Worm (Caenorhabditis elegans) whole organism, L4 larva: ENCODE data around the gene C28C12.12.

Experiments used
- F10B5.3 ChIP-seq: sonication (generic microtip); optimal IDR thresholded peaks from 2 replicates; lab custom pipeline; 2016; ENCODE audit warnings: mild to moderate bottlenecking, missing genetic modification characterization, missing compliant biosample characterization
- F26F4.8 ChIP-seq: fragments of 200-800 bp; sonication (Bioruptor generic); conservative IDR thresholded peaks from 2 replicates; pipeline ENCODE4 v1.3.6; 2022; ENCODE audit warnings: missing genetic modification characterization, missing compliant biosample characterization
- R02D3.7 ChIP-seq: fragments of 150-350 bp; sonication (generic microtip); optimal IDR thresholded peaks from 3 replicates; lab custom pipeline; 2014; ENCODE audit warnings: missing biosample characterization, missing genetic modification characterization
- T20F7.1 ChIP-seq: fragments of 200-800 bp; sonication (Bioruptor generic); optimal IDR thresholded peaks from 2 replicates; lab custom pipeline; 2018; ENCODE audit warnings: mild to moderate bottlenecking, missing genetic modification characterization, missing compliant biosample characterization
- T26A8.4 ChIP-seq: fragments of 200-800 bp; sonication (Bioruptor generic); IDR thresholded peaks from 2 replicates; pipeline ENCODE4 v1.3.6; 2022; ENCODE audit warnings: missing genetic modification characterization, missing compliant biosample characterization
- Y48G9A.11 ChIP-seq: fragments of 200-800 bp; sonication (Bioruptor generic); IDR thresholded peaks from 2 replicates; pipeline ENCODE4 v1.3.6; 2022; ENCODE audit warnings: missing genetic modification reagents, missing genetic modification characterization, missing compliant biosample characterization
- Y75B8A.6 ChIP-seq: fragments of 200-800 bp; sonication (Bioruptor generic); IDR thresholded peaks from 2 replicates; pipeline ENCODE4 v1.3.6; 2022; ENCODE audit warnings: missing genetic modification reagents, missing genetic modification characterization, missing compliant biosample characterization
- aha-1 ChIP-seq: fragments of 150-350 bp; peaks from one replicate; lab custom pipeline; 2014; ENCODE audit warnings: missing biosample characterization, missing genetic modification characterization
- ceh-20 ChIP-seq: fragments of 200-800 bp; sonication (Bioruptor generic); IDR thresholded peaks from 2 replicates; pipeline ENCODE4 v1.3.6; 2022; ENCODE audit warnings: missing genetic modification reagents, missing genetic modification characterization, missing compliant biosample characterization
- ceh-28 ChIP-seq: fragments of 150-350 bp; optimal IDR thresholded peaks from 2 replicates; lab custom pipeline; 2014; ENCODE audit warnings: missing biosample characterization, missing genetic modification reagents, missing genetic modification characterization
- ceh-32 ChIP-seq: sonication (generic microtip); optimal IDR thresholded peaks from 2 replicates; lab custom pipeline; 2016; ENCODE audit warnings: mild to moderate bottlenecking, missing genetic modification characterization, missing compliant biosample characterization; ENCODE audit not compliant: poor library complexity
- dve-1 ChIP-seq: sonication (generic microtip); optimal IDR thresholded peaks from 2 replicates; lab custom pipeline; 2017; ENCODE audit warnings: antibody characterized with exemption, mild to moderate bottlenecking, missing genetic modification characterization, missing compliant biosample characterization; ENCODE audit not compliant: insufficient read depth
- fkh-10 ChIP-seq: fragments of 150-350 bp; optimal IDR thresholded peaks from 2 replicates; lab custom pipeline; 2014; ENCODE audit warnings: missing biosample characterization, missing genetic modification reagents, missing genetic modification characterization
- hlh-11 ChIP-seq: fragments of 200-800 bp; sonication (Bioruptor generic); optimal IDR thresholded peaks from 2 replicates; lab custom pipeline; 2018; ENCODE audit warnings: mild to moderate bottlenecking, missing genetic modification characterization, missing compliant biosample characterization
- hlh-30 ChIP-seq: sonication (generic microtip); optimal IDR thresholded peaks from 2 replicates; lab custom pipeline; 2017; ENCODE audit warnings: antibody characterized with exemption, mild to moderate bottlenecking, missing genetic modification characterization, missing compliant biosample characterization; ENCODE audit not compliant: insufficient read depth
- hmg-1.1 ChIP-seq: fragments of 200-800 bp; sonication (Bioruptor generic); IDR thresholded peaks from 2 replicates; pipeline ENCODE4 v1.3.6; 2022; ENCODE audit warnings: missing genetic modification reagents, missing genetic modification characterization, missing compliant biosample characterization
- lim-7 ChIP-seq: fragments of 200-800 bp; sonication (Bioruptor generic); IDR thresholded peaks from 2 replicates; pipeline ENCODE4 v1.3.6; 2022; ENCODE audit warnings: missing genetic modification characterization, missing compliant biosample characterization
- lin-13 ChIP-seq: fragments of 150-350 bp; optimal IDR thresholded peaks from 2 replicates; lab custom pipeline; 2014; ENCODE audit warnings: missing biosample characterization, missing genetic modification reagents, missing genetic modification characterization
- lin-38 ChIP-seq: fragments of 200-800 bp; sonication (Bioruptor generic); IDR thresholded peaks from 2 replicates; pipeline ENCODE4 v1.3.6; 2022; ENCODE audit warnings: missing genetic modification reagents, missing genetic modification characterization, missing compliant biosample characterization
- lir-3 ChIP-seq: sonication (generic microtip); optimal IDR thresholded peaks from 2 replicates; lab custom pipeline; 2016; ENCODE audit warnings: mild to moderate bottlenecking, missing genetic modification characterization, missing compliant biosample characterization
- lsy-2 ChIP-seq, 2 experiments: fragments of 150-350 bp in 1 of 2; sonication (generic microtip) in 1 of 2; optimal IDR thresholded peaks; 2 replicates each; lab custom pipeline; 2014 to 2017; ENCODE audit warnings: missing biosample characterization in 2 of 2, missing genetic modification characterization in 2 of 2
- madf-9 ChIP-seq: fragments of 200-800 bp; sonication (Bioruptor generic); conservative IDR thresholded peaks from 2 replicates; pipeline ENCODE4 v1.3.6; 2022; ENCODE audit warnings: missing genetic modification reagents, missing genetic modification characterization, missing compliant biosample characterization
- mdt-29 ChIP-seq: fragments of 200-800 bp; sonication (Bioruptor generic); IDR thresholded peaks from 2 replicates; pipeline ENCODE4 v1.3.6; 2022; ENCODE audit warnings: missing genetic modification reagents, missing genetic modification characterization, missing compliant biosample characterization
- mxl-2 ChIP-seq: fragments of 200-800 bp; sonication (Bioruptor generic); conservative IDR thresholded peaks from 2 replicates; pipeline ENCODE4 v1.3.6; 2022; ENCODE audit warnings: missing genetic modification reagents, missing genetic modification characterization, missing compliant biosample characterization
- mxl-3 ChIP-seq: fragments of 200-800 bp; sonication (Bioruptor generic); optimal IDR thresholded peaks from 2 replicates; lab custom pipeline; 2018; ENCODE audit warnings: mild to moderate bottlenecking, missing genetic modification characterization, missing compliant biosample characterization
- nhr-10 ChIP-seq: fragments of 150-350 bp; optimal IDR thresholded peaks from 2 replicates; lab custom pipeline; 2014; ENCODE audit warnings: missing biosample characterization, missing genetic modification characterization
- nhr-102 ChIP-seq: sonication (generic microtip); optimal IDR thresholded peaks from 2 replicates; lab custom pipeline; 2016; ENCODE audit warnings: mild to moderate bottlenecking, missing genetic modification characterization, moderate library complexity, missing compliant biosample characterization
- nhr-11 ChIP-seq: fragments of 150-350 bp; optimal IDR thresholded peaks from 2 replicates; lab custom pipeline; 2014; ENCODE audit warnings: missing biosample characterization, missing genetic modification characterization
- nhr-111 ChIP-seq: fragments of 200-800 bp; sonication (Bioruptor generic); optimal IDR thresholded peaks from 2 replicates; lab custom pipeline; 2018; ENCODE audit warnings: mild to moderate bottlenecking, missing genetic modification characterization, missing compliant biosample characterization
- nhr-237 ChIP-seq: sonication (generic microtip); optimal IDR thresholded peaks from 2 replicates; lab custom pipeline; 2017; ENCODE audit warnings: missing biosample characterization, missing genetic modification characterization
- nhr-48 ChIP-seq: sonication (generic microtip); optimal IDR thresholded peaks from 2 replicates; lab custom pipeline; 2016; ENCODE audit warnings: mild to moderate bottlenecking, missing genetic modification characterization, missing compliant biosample characterization
- nhr-77 ChIP-seq: fragments of 150-350 bp; optimal IDR thresholded peaks from 2 replicates; lab custom pipeline; 2014; ENCODE audit warnings: missing biosample characterization, missing genetic modification characterization
- pha-4 ChIP-seq, 2 experiments: fragments of 150-350 bp in 1 of 2; fragments of 200-800 bp in 1 of 2; sonication (Bioruptor generic) in 1 of 2; IDR thresholded peaks in 1 of 2; optimal IDR thresholded peaks in 1 of 2; 2 replicates each; pipeline versions ENCODE4 v1.3.6 to Lab custom; 2014 to 2022; ENCODE audit warnings: missing genetic modification characterization in 2 of 2, missing genetic modification reagents in 2 of 2, missing biosample characterization in 1 of 2, missing compliant biosample characterization in 1 of 2
- php-3 ChIP-seq: fragments of 200-800 bp; sonication (Bioruptor generic); IDR thresholded peaks from 2 replicates; pipeline ENCODE4 v1.3.6; 2022; ENCODE audit warnings: missing genetic modification reagents, missing genetic modification characterization, missing compliant biosample characterization
- sdz-12 ChIP-seq: fragments of 200-800 bp; sonication (Bioruptor generic); optimal IDR thresholded peaks from 2 replicates; lab custom pipeline; 2018; ENCODE audit warnings: mild to moderate bottlenecking, missing genetic modification characterization, missing compliant biosample characterization
- set-16 ChIP-seq: fragments of 200-800 bp; sonication (Bioruptor generic); IDR thresholded peaks from 2 replicates; pipeline ENCODE4 v1.3.6; 2022; ENCODE audit warnings: missing genetic modification reagents, missing genetic modification characterization, missing compliant biosample characterization
- snpc-1.2 ChIP-seq: fragments of 200-800 bp; sonication (Bioruptor generic); IDR thresholded peaks from 2 replicates; pipeline ENCODE4 v1.3.6; 2022; ENCODE audit warnings: missing genetic modification reagents, missing genetic modification characterization, missing compliant biosample characterization
- spr-1 ChIP-seq: sonication (generic microtip); optimal IDR thresholded peaks from 2 replicates; lab custom pipeline; 2016; ENCODE audit warnings: mild to moderate bottlenecking, missing genetic modification characterization, missing compliant biosample characterization
- spr-3 ChIP-seq: fragments of 200-800 bp; sonication (Bioruptor generic); optimal IDR thresholded peaks from 2 replicates; lab custom pipeline; 2018; ENCODE audit warnings: mild to moderate bottlenecking, missing genetic modification characterization, missing compliant biosample characterization
- tra-1 ChIP-seq: fragments of 200-800 bp; sonication (Bioruptor generic); IDR thresholded peaks from 2 replicates; pipeline ENCODE4 v1.3.6; 2022; ENCODE audit warnings: missing genetic modification reagents, missing genetic modification characterization, missing compliant biosample characterization
- unc-130 ChIP-seq: sonication (generic microtip); optimal IDR thresholded peaks from 2 replicates; lab custom pipeline; 2016; ENCODE audit warnings: missing genetic modification reagents, missing genetic modification characterization, missing compliant biosample characterization
- unc-39 ChIP-seq: sonication (generic microtip); optimal IDR thresholded peaks from 2 replicates; lab custom pipeline; 2017; ENCODE audit warnings: missing biosample characterization, missing genetic modification characterization
- zag-1 ChIP-seq: fragments of 150-350 bp; optimal IDR thresholded peaks from 2 replicates; lab custom pipeline; 2014; ENCODE audit warnings: missing biosample characterization, missing genetic modification characterization
- zfp-2 ChIP-seq: sonication (generic microtip); optimal IDR thresholded peaks from 2 replicates; lab custom pipeline; 2016; ENCODE audit warnings: mild to moderate bottlenecking, missing genetic modification characterization, missing compliant biosample characterization
- zip-11 ChIP-seq: fragments of 200-800 bp; sonication (Bioruptor generic); IDR thresholded peaks from 2 replicates; pipeline ENCODE4 v1.3.6; 2022; ENCODE audit warnings: missing genetic modification characterization, missing compliant biosample characterization

The C28C12.12 gene

ce11 chrIV:8539645-8540044, 43.5 kb upstream of the C28C12.12 start (continued):
- TF ChIP-seq nhr-11 (tag; lab: Kevin White, UChicago) = no peak
- no peak for TF ChIP-seq Y48G9A.11 (GFP tag; lab: Robert Waterston, UW)
- no peak for TF ChIP-seq F10B5.3
- TF ChIP-seq spr-3 (GFP tag; lab: Kevin White, UChicago) = no peak
- TF ChIP-seq F26F4.8 = no peak
- TF ChIP-seq hlh-11 = peak; percentile 36
- TF ChIP-seq php-3 (GFP tag; lab: Robert Waterston, UW) = peak; percentile 53
- no peak for TF ChIP-seq lsy-2 (tag; optimal IDR thresholded peaks at IDR 0.05; lab: Kevin White, UChicago)
- TF ChIP-seq T26A8.4 (GFP tag; lab: Robert Waterston, UW) = no peak
- TF ChIP-seq dve-1 (tag; lab: Kevin White, UChicago) = peak; percentile 43
- TF ChIP-seq zag-1 = no peak
- TF ChIP-seq tra-1 = no peak
- TF ChIP-seq fkh-10 = no peak
- TF ChIP-seq nhr-10 (tag; lab: Kevin White, UChicago) = no peak
- no peak for TF ChIP-seq Y75B8A.6 (GFP tag; lab: Robert Waterston, UW)
- no peak for TF ChIP-seq zfp-2
- TF ChIP-seq mdt-29 (GFP tag; lab: Robert Waterston, UW) = no peak
- no peak for TF ChIP-seq madf-9 (GFP tag; lab: Robert Waterston, UW)
- no peak for TF ChIP-seq lin-13 (GFP tag; lab: Kevin White, UChicago)
- no peak for TF ChIP-seq ceh-28 (tag; lab: Kevin White, UChicago)

ce11 chrIV:8538659-8539173, 42.6 kb upstream of the C28C12.12 start, which contains the start of gene hyl-1:
Gene hyl-1, plus strand, starts transcription at chrIV:8539123.
- TF ChIP-seq aha-1 (peak; percentile 78), unc-130 (no peak), zip-11 (GFP tag; lab: Robert Waterston, UW) (0 out of 2 replicates have a peak, but pooled peaks have one; percentile 19), lin-38 (GFP tag; lab: Robert Waterston, UW) (peak; percentile 40; the same call in 1 of the 2 replicates), snpc-1.2 (GFP tag; lab: Robert Waterston, UW) (peak; percentile 65)
- TF ChIP-seq, all 104 proteins: peak for 4

DNA sequence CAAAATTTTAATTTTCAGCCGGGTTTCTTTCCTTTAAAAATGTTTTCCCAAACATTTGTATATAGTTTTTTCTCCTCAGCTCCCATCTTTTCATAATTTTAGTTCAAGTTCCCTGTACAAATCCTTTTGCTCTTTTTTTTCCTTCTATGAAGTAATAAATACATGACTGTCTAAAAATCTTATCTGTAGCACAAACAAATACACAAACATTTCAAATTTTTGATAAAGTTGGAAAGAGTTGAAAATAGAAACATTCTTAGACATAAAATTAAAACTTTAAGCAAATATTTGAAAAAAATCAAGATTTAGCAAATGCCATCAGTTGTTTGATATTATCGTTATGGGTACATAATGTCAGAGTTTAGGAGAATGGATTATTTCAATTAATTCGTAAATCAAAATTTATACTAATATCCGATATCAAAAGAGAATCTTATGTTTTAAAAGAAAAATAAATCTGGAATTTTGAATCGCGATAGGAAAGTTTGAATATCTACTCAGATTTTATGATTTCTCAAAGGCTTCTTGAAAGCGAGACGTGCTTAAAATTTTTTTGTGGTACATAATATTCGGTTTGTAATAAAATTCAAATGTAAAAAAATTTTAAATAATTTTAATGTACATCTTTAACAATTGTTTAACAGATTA, 42.0 kb upstream of the C28C12.12 start:
- TF ChIP-seq hmg-1.1 (no peak), mxl-2 (GFP tag; lab: Robert Waterston, UW) (no peak), fkh-10 (no peak), spr-1 (no peak), ceh-32 (tag; lab: Kevin White, UChicago) (no peak), php-3 (GFP tag; lab: Robert Waterston, UW) (no peak), lim-7 (GFP tag; lab: Robert Waterston, UW) (no peak), madf-9 (GFP tag; lab: Robert Waterston, UW) (no peak), nhr-102 (tag; lab: Kevin White, UChicago) (no peak), unc-39 (tag; lab: Kevin White, UChicago) (no peak), ceh-20 (GFP tag; lab: Robert Waterston, UW) (no peak), nhr-11 (tag; lab: Kevin White, UChicago) (no peak), sdz-12 (GFP tag; lab: Kevin White, UChicago) (no peak), nhr-237 (tag; lab: Kevin White, UChicago) (no peak), set-16 (GFP tag; lab: Robert Waterston, UW) (no peak), unc-130 (no peak), lir-3 (no peak), nhr-48 (no peak), T20F7.1 (peak; percentile 4), nhr-111 (GFP tag; lab: Kevin White, UChicago) (no peak), lsy-2 (tag; optimal IDR thresholded peaks at IDR 0.05; lab: Kevin White, UChicago) (peak in 1 of 2 experiments; percentile 20), pha-4 (GFP tag; IDR thresholded peaks at IDR 0.05; lab: Robert Waterston, UW) (no peak; the same call in 1 of the 2 replicates), pha-4 (tag; optimal IDR thresholded peaks at IDR 0.05; lab: Kevin White, UChicago) (no peak), ceh-28 (tag; lab: Kevin White, UChicago) (no peak), hlh-30 (tag; lab: Kevin White, UChicago) (no peak), zip-11 (GFP tag; lab: Robert Waterston, UW) (no peak), spr-3 (GFP tag; lab: Kevin White, UChicago) (no peak), R02D3.7 (tag; lab: Kevin White, UChicago) (no peak), mxl-3 (GFP tag; lab: Kevin White, UChicago) (no peak), nhr-77 (tag; lab: Kevin White, UChicago) (peak; percentile 10)
